Fruit fly (Drosophila melanogaster) whole organism, adult: ENCODE results near the gene CG9692.

Source experiments
- CG11617 ChIP-seq: fragments of 200-800 bp; sonication (Bioruptor generic); optimal IDR thresholded peaks from 2 replicates; lab custom pipeline; 2017; ENCODE audit warnings: mild to moderate bottlenecking, missing biosample characterization, missing genetic modification reagents, missing genetic modification characterization
- CG12768 ChIP-seq: fragments of 200-800 bp; sonication (Bioruptor generic); optimal IDR thresholded peaks from 2 replicates; lab custom pipeline; 2017; ENCODE audit warnings: missing biosample characterization, missing genetic modification characterization, mild to moderate bottlenecking, moderate library complexity, missing genetic modification reagents
- CG14711 ChIP-seq: fragments of 200-800 bp; sonication (Bioruptor generic); optimal IDR thresholded peaks from 2 replicates; lab custom pipeline; 2018; ENCODE audit warnings: missing biosample characterization, mild to moderate bottlenecking, missing genetic modification characterization, moderate library complexity
- CG1620 ChIP-seq: fragments of 200-800 bp; sonication (Bioruptor generic); optimal IDR thresholded peaks from 2 replicates; lab custom pipeline; 2016; ENCODE audit warnings: missing biosample characterization, missing genetic modification characterization
- CG33017 ChIP-seq: fragments of 200-800 bp; sonication (Bioruptor generic); optimal IDR thresholded peaks from 2 replicates; lab custom pipeline; 2018; ENCODE audit warnings: missing biosample characterization, mild to moderate bottlenecking, missing genetic modification characterization, moderate library complexity
- CG5204 ChIP-seq: fragments of 200-800 bp; sonication (Bioruptor generic); optimal IDR thresholded peaks from 2 replicates; lab custom pipeline; 2016; ENCODE audit warnings: missing biosample characterization, missing genetic modification characterization
- CG7045 ChIP-seq: fragments of 200-800 bp; sonication (Bioruptor generic); optimal IDR thresholded peaks from 2 replicates; lab custom pipeline; 2017; ENCODE audit warnings: missing biosample characterization, mild to moderate bottlenecking, missing genetic modification characterization
- CG7101 ChIP-seq: fragments of 200-800 bp; sonication (Bioruptor generic); optimal IDR thresholded peaks from 2 replicates; lab custom pipeline; 2018; ENCODE audit warnings: missing biosample characterization, mild to moderate bottlenecking, missing genetic modification characterization, moderate library complexity
- Clk ChIP-seq: fragments of 200-800 bp; sonication (Bioruptor generic); optimal IDR thresholded peaks from 2 replicates; lab custom pipeline; 2017; ENCODE audit warnings: missing biosample characterization, missing genetic modification characterization
- Crg-1 ChIP-seq: fragments of 200-800 bp; sonication (Bioruptor generic); optimal IDR thresholded peaks from 2 replicates; lab custom pipeline; 2016; ENCODE audit warnings: missing biosample characterization, missing genetic modification characterization
- Hr96 ChIP-seq: fragments of 200-800 bp; sonication (Bioruptor generic); optimal IDR thresholded peaks from 2 replicates; lab custom pipeline; 2016; ENCODE audit warnings: missing biosample characterization, missing genetic modification characterization
- Mnt ChIP-seq: fragments of 200-800 bp; sonication (Bioruptor generic); optimal IDR thresholded peaks from 2 replicates; lab custom pipeline; 2016; ENCODE audit warnings: missing biosample characterization, mild to moderate bottlenecking, missing genetic modification characterization
- bab1 ChIP-seq: fragments of 200-800 bp; sonication (Bioruptor generic); optimal IDR thresholded peaks from 3 replicates; lab custom pipeline; 2019; ENCODE audit warnings: missing biosample characterization, mild to moderate bottlenecking, missing genetic modification characterization, moderate library complexity
- cic ChIP-seq: fragments of 200-800 bp; sonication (Bioruptor generic); optimal IDR thresholded peaks from 2 replicates; lab custom pipeline; 2017; ENCODE audit warnings: missing biosample characterization, mild to moderate bottlenecking, missing genetic modification characterization, moderate library complexity
- cnc ChIP-seq, 2 experiments: fragments of >200 bp; optimal IDR thresholded peaks; 2 replicates each; lab custom pipeline; 2017
- kay ChIP-seq: fragments of 200-800 bp; sonication (Bioruptor generic); peaks from one replicate; lab custom pipeline; 2016; ENCODE audit warnings: missing biosample characterization, missing genetic modification characterization, borderline replicate concordance
- ovo ChIP-seq: fragments of 200-800 bp; sonication (Bioruptor generic); optimal IDR thresholded peaks from 2 replicates; lab custom pipeline; 2016; ENCODE audit warnings: missing biosample characterization, missing genetic modification characterization
- pad ChIP-seq: fragments of 200-800 bp; sonication (Bioruptor generic); optimal IDR thresholded peaks from 3 replicates; lab custom pipeline; 2017; ENCODE audit warnings: missing biosample characterization, missing genetic modification characterization, mild to moderate bottlenecking, moderate library complexity, missing genetic modification reagents
- tj ChIP-seq: fragments of 200-800 bp; sonication (Bioruptor generic); optimal IDR thresholded peaks from 3 replicates; lab custom pipeline; 2017; ENCODE audit warnings: missing biosample characterization, mild to moderate bottlenecking, missing genetic modification characterization, moderate library complexity
- toe ChIP-seq: fragments of 200-800 bp; sonication (Bioruptor generic); optimal IDR thresholded peaks from 2 replicates; lab custom pipeline; 2016; ENCODE audit warnings: missing biosample characterization, missing genetic modification characterization

CG9692 gene

DNA sequence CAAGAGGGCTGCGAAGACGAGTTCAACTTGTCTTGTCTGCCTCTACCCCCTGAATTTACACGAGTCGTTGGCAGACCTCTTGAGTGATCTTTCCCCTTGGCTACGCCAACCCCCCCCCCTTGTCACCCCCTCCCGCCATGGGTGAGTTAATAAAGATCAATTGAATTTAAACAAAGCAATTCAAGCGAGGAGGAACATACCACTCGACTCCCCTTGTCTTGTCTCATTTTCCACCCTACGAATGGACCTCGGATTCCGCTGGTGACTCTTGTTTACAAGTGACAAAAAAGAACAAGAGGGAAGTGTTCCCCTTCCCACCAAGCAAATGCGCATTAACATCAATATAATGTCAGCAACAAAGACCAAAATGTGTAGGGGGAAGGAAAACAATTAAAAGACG lies 1.9 kb upstream of the CG9692 start:
- TF ChIP-seq Mnt (GFP tag; lab: Kevin White, UChicago) (no peak), Hr96 (GFP tag; lab: Kevin White, UChicago) (no peak), tj (GFP tag; lab: Kevin White, UChicago) (no peak), ovo (GFP tag; lab: Kevin White, UChicago) (no peak), CG12768 (GFP tag; lab: Kevin White, UChicago) (no peak)

DNA sequence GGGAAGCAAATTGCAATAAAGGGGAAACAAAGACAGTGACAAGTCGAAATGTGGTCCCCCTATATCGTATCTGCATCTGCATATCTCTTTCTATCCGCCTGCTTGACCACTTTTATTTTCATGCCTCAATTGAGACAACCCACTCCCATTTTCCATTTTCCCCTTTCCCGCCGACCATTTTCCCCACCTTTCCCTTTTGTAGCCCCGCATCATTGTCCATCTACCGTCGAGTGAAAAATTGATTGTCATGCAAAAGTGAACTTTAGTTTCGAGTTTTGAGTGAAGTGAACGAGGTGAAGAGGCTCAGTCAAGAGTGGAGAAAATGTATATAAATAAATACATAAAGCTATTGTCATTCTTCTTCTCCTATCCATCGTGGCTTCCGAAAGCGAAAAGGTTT lies 522 bp upstream of the CG9692 start:
- TF ChIP-seq tj (GFP tag; lab: Kevin White, UChicago) = peak; percentile 6
- no peak for TF ChIP-seq bab1 (GFP tag; lab: Kevin White, UChicago)
- TF ChIP-seq toe (GFP tag; lab: Kevin White, UChicago) = no peak
- TF ChIP-seq Crg-1 (GFP tag; lab: Kevin White, UChicago) = no peak

DNA sequence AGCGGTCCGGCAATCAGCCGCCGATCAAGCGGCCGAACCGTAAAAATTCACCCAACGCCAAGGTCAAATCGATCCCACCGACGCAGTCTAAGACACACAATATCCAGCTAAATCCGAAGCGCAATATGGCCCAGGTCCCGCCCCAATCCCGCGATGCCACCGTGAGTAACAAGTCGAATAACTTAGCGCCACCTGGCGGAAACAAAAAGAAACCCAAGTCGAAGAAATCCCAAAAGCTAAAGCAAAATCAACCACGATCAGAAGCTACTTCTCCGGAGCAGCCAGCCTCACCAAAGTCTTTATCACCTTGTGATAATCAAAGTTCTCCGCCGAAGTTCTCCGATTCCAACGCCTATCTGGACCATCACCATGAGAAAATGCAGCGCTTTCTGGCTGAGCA lies 857 bp downstream of the CG9692 start:
- TF ChIP-seq CG11617 (GFP tag; lab: Kevin White, UChicago) = no peak
- TF ChIP-seq pad (GFP tag; lab: Kevin White, UChicago) = no peak
- no peak for TF ChIP-seq tj (GFP tag; lab: Kevin White, UChicago)

DNA sequence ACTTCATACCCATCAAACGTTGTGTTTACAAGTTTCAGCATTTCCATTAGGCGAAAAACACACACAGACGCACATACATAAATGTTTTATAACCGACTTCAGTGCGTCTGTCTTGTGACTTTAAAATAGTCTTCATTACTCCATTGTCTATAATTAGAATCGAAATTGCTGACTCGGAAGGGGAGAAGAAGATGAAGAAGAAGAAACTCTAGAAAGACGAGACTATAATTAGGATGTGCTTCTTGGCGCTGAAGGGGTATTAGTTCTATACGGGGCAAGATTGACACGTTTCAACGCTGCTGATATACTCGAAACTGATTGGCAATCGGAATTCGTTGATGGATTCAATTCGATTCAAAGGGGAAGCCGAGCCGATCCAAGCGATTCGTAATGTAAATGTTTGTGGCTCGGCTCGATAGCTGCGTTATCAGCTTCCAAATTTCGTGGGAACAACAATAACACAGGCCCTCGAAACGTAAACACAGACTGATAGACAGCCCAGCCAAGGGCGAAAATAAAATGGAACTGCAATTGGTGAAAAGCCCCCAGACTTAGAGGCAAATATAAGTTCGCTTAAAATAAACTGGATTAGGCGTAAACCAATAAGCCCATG lies 4.1 kb downstream of the CG9692 start:
- TF ChIP-seq CG12768 (GFP tag; lab: Kevin White, UChicago) = no peak
- TF ChIP-seq Hr96 (GFP tag; lab: Kevin White, UChicago) = no peak
- no peak for TF ChIP-seq bab1 (GFP tag; lab: Kevin White, UChicago)
- peak; percentile 9 for TF ChIP-seq cic (GFP tag; lab: Kevin White, UChicago)
- TF ChIP-seq Clk (GFP tag; lab: Kevin White, UChicago) = no peak
- TF ChIP-seq kay (GFP tag; lab: Kevin White, UChicago) = no peak
- no peak for TF ChIP-seq CG1620

DNA sequence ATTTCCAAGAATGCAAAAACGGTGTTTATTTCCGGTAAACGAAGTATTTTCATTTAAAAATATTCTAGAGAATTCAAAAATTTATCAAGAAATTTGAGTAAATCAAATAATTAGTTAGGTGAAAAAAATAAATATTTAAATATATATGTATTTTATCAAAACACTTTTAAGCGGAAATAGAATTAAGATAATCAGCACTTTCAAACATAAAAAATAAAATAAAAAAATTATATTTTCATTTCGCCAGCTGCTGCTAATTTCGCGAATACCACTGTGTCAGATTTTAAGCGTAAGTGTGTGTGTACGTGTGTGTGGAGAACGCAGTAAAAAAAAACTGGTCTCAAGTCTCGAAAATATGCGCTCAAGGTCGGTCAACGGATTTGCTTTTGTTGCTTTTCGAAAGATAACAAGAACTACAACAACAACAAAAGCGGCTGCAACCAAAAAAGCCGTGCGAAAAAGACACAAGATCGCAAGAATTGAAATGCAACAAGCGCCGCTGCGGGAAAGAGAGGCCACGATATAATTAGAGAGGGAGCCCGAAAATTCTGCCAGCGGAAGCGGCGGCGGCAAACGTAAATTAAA lies 5.0 kb downstream of the CG9692 start:
- TF ChIP-seq kay (GFP tag; lab: Kevin White, UChicago) (peak; percentile 92), Crg-1 (GFP tag; lab: Kevin White, UChicago) (no peak), Mnt (GFP tag; lab: Kevin White, UChicago) (no peak), tj (GFP tag; lab: Kevin White, UChicago) (no peak), CG5204 (no peak), CG14711 (tag; lab: Kevin White, UChicago) (peak; percentile 5), Clk (GFP tag; lab: Kevin White, UChicago) (no peak), CG11617 (GFP tag; lab: Kevin White, UChicago) (no peak)

DNA sequence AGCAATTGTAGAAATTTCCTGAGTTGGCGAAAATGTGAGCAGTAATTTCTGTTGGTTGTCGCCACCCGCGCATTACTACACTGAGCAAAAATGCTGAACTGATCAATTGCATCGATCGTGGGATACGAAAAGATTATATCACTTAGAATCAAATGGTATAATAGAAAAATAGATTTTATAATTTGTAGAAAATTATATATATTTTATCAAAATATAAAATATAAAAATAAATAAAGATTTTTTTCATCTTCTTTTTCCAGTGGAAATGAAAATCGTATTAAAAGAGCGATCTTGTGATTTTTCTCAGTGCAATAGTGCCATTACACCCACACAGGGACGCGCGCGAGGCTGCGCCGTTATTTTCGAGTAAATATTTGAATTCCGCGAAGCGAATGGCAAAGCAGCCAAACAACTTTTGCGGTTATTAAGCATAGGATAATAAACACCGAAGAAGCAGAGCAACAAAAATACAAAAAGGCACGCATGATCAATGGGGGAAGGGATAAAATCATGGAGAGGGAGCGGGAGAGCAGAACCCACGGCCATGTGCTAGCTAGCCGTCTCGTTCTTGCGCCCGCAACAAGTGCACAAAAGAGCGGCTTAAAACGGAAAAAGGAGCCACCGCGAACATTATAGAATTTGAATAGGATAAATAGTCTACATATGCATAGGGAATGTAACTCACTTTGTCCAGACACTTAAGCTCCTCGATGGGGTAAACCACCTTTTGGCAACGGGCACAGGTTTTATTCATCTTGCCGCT lies 5.7 kb downstream of the CG9692 start:
- no peak for TF ChIP-seq Clk (GFP tag; lab: Kevin White, UChicago)
- TF ChIP-seq cnc (optimal IDR thresholded peaks at IDR 0.05; lab: Kevin White, UChicago) = no peak
- TF ChIP-seq Crg-1 (GFP tag; lab: Kevin White, UChicago) = no peak
- peak; percentile 28 for TF ChIP-seq CG7045 (GFP tag; lab: Kevin White, UChicago)
- peak; percentile 65 for TF ChIP-seq CG7101
- no peak for TF ChIP-seq toe (GFP tag; lab: Kevin White, UChicago)
- no peak for TF ChIP-seq kay (GFP tag; lab: Kevin White, UChicago)
- peak; percentile 59 for TF ChIP-seq bab1 (GFP tag; lab: Kevin White, UChicago)
- TF ChIP-seq pad (GFP tag; lab: Kevin White, UChicago) = peak; percentile 79
- no peak for TF ChIP-seq Hr96 (GFP tag; lab: Kevin White, UChicago)
- peak; percentile 39 for TF ChIP-seq CG33017 (tag; lab: Kevin White, UChicago)
- no peak for TF ChIP-seq CG1620
- TF ChIP-seq tj (GFP tag; lab: Kevin White, UChicago) = peak; percentile 84
- TF ChIP-seq CG5204 = no peak
- no peak for TF ChIP-seq cic (GFP tag; lab: Kevin White, UChicago)
- TF ChIP-seq CG11617 (GFP tag; lab: Kevin White, UChicago) = peak; percentile 49
- peak; percentile 74 for TF ChIP-seq CG14711 (tag; lab: Kevin White, UChicago)
- peak; percentile 2 for TF ChIP-seq CG12768 (GFP tag; lab: Kevin White, UChicago)
- TF ChIP-seq ovo (GFP tag; lab: Kevin White, UChicago) = peak; percentile 54
- no peak for TF ChIP-seq Mnt (GFP tag; lab: Kevin White, UChicago)
